Worm (Caenorhabditis elegans) whole organism, late embryonic: ENCODE measurements around the gene glt-1.

Source experiments
- C38D4.7 ChIP-seq: fragments of 200-800 bp; sonication (Bioruptor generic); optimal IDR thresholded peaks from 2 replicates; lab custom pipeline; 2018; ENCODE audit warnings: mild to moderate bottlenecking, missing genetic modification characterization, moderate library complexity, missing compliant biosample characterization
- T23F11.4 ChIP-seq: fragments of 200-800 bp; sonication (Bioruptor generic); optimal IDR thresholded peaks from 2 replicates; lab custom pipeline; 2018; ENCODE audit warnings: mild to moderate bottlenecking, missing genetic modification characterization, missing compliant biosample characterization
- ama-1 ChIP-seq: fragments of 150-350 bp; optimal IDR thresholded peaks from 2 replicates; lab custom pipeline; 2014
- ceh-2 ChIP-seq: sonication (generic microtip); optimal IDR thresholded peaks from 2 replicates; lab custom pipeline; 2016; ENCODE audit warnings: missing genotype, missing genetic modification characterization, missing compliant biosample characterization
- fkh-10 ChIP-seq: fragments of 150-350 bp; optimal IDR thresholded peaks from 2 replicates; lab custom pipeline; 2014; ENCODE audit warnings: missing biosample characterization, missing genetic modification reagents, missing genetic modification characterization
- hlh-30 ChIP-seq: sonication (generic microtip); optimal IDR thresholded peaks from 2 replicates; lab custom pipeline; 2017; ENCODE audit warnings: antibody characterized with exemption, missing genetic modification characterization, missing compliant biosample characterization; ENCODE audit not compliant: insufficient read depth
- madf-2 ChIP-seq: sonication (generic microtip); optimal IDR thresholded peaks from 2 replicates; lab custom pipeline; 2017; ENCODE audit warnings: missing genetic modification characterization, missing compliant biosample characterization
- nfya-1 ChIP-seq: sonication (generic microtip); optimal IDR thresholded peaks from 2 replicates; lab custom pipeline; 2017; ENCODE audit warnings: missing genetic modification characterization, mild to moderate bottlenecking, missing compliant biosample characterization, antibody characterized with exemption, moderate library complexity
- nhr-11 ChIP-seq: fragments of 150-350 bp; optimal IDR thresholded peaks from 2 replicates; lab custom pipeline; 2014; ENCODE audit warnings: missing biosample characterization, missing genetic modification characterization
- pha-2 ChIP-seq: sonication (generic microtip); optimal IDR thresholded peaks from 2 replicates; lab custom pipeline; 2017; ENCODE audit warnings: mild to moderate bottlenecking, missing genetic modification characterization, missing compliant biosample characterization
- pha-4 ChIP-seq: fragments of 150-350 bp; optimal IDR thresholded peaks from 2 replicates; lab custom pipeline; 2018; ENCODE audit warnings: missing biosample characterization, missing genetic modification reagents, missing genetic modification characterization
- sox-4 ChIP-seq: sonication (generic microtip); optimal IDR thresholded peaks from 2 replicates; lab custom pipeline; 2017; ENCODE audit warnings: mild to moderate bottlenecking, missing genetic modification characterization, inconsistent platforms, missing compliant biosample characterization
- tbx-2 ChIP-seq: sonication (generic microtip); optimal IDR thresholded peaks from 2 replicates; lab custom pipeline; 2016; ENCODE audit warnings: missing genetic modification characterization, missing compliant biosample characterization
- unc-55 ChIP-seq: sonication (generic microtip); optimal IDR thresholded peaks from 2 replicates; lab custom pipeline; 2017; ENCODE audit warnings: missing biosample characterization, missing genetic modification reagents, missing genetic modification characterization

DNA sequence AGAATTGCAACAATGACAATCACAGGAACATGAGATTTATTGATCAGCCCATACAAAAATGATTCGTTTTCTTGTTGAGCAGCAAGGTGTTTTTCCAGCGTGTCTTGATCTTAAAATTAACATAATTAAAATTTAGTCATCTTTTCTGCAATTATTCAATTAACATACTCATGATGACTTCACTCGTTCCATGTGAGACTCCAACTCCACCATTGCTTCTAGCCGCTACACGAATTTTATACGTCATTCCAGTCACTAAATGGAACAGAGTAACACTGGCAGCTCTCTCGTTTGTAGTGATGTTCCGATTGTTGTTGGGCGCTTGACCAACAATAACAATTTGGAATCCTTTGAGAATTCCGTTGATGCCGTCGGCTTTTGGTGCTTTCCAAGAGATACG is 42.0 kb upstream of the glt-1 start:
- TF ChIP-seq nfya-1 (no peak), unc-55 (GFP tag; lab: Kevin White, UChicago) (no peak), ceh-2 (tag; lab: Kevin White, UChicago) (no peak), nhr-11 (tag; lab: Kevin White, UChicago) (no peak), fkh-10 (no peak), pha-4 (tag; lab: Kevin White, UChicago) (no peak), C38D4.7 (no peak), ama-1 (no peak), sox-4 (tag; lab: Kevin White, UChicago) (no peak), pha-2 (no peak), tbx-2 (tag; lab: Kevin White, UChicago) (no peak), madf-2 (tag; lab: Kevin White, UChicago) (no peak), hlh-30 (tag; lab: Kevin White, UChicago) (no peak), T23F11.4 (GFP tag; lab: Kevin White, UChicago) (no peak)
